Fruit fly (Drosophila melanogaster) whole organism, embryonic: ENCODE measurements around the gene ppk.

Source experiments
- Aef1 ChIP-seq: fragments of 200-800 bp; sonication (Bioruptor generic); IDR thresholded peaks from 3 replicates; pipeline ENCODE4 v1.3.6; 2022; ENCODE audit warnings: missing biosample characterization, missing genetic modification characterization
- BEAF-32 ChIP-seq: fragments of 200-800 bp; sonication (Bioruptor generic); optimal IDR thresholded peaks from 3 replicates; lab custom pipeline; 2017; ENCODE audit warnings: missing biosample characterization, missing genetic modification characterization, mild to moderate bottlenecking, moderate library complexity, missing genetic modification reagents
- Bgb ChIP-seq: fragments of 200-800 bp; sonication (Bioruptor generic); IDR thresholded peaks from 2 replicates; pipeline ENCODE4 v1.3.6; 2022; ENCODE audit warnings: missing biosample characterization, missing genetic modification characterization; ENCODE audit not compliant: partially characterized antibody
- CG10565 ChIP-seq: fragments of 200-800 bp; sonication (Bioruptor generic); optimal IDR thresholded peaks from 3 replicates; lab custom pipeline; 2016; ENCODE audit warnings: missing biosample characterization, mild to moderate bottlenecking, missing genetic modification characterization
- CG13287 ChIP-seq: fragments of 200-800 bp; sonication (Bioruptor generic); IDR thresholded peaks from 2 replicates; pipeline ENCODE4 v1.3.6; 2022; ENCODE audit warnings: missing biosample characterization, missing genetic modification characterization; ENCODE audit not compliant: partially characterized antibody
- CG17829 ChIP-seq: fragments of 200-800 bp; optimal IDR thresholded peaks from 2 replicates; lab custom pipeline; 2019; ENCODE audit warnings: missing biosample characterization, mild to moderate bottlenecking, missing genetic modification characterization, moderate library complexity
- CG34224 ChIP-seq: fragments of 200-800 bp; sonication (Bioruptor generic); IDR thresholded peaks from 3 replicates; pipeline ENCODE4 v1.3.6; 2022; ENCODE audit warnings: missing biosample characterization, missing genetic modification characterization; ENCODE audit not compliant: partially characterized antibody
- CG3726 ChIP-seq: fragments of 200-800 bp; sonication (Bioruptor generic); IDR thresholded peaks from 3 replicates; pipeline ENCODE4, ENCODE4 v1.3.6; 2022; ENCODE audit warnings: missing biosample characterization, missing genetic modification characterization
- CG6765 ChIP-seq: fragments of 200-800 bp; sonication (Bioruptor generic); optimal IDR thresholded peaks from 3 replicates; lab custom pipeline; 2017; ENCODE audit warnings: missing biosample characterization, mild to moderate bottlenecking, missing genetic modification characterization
- CG8388 ChIP-seq: fragments of 200-800 bp; sonication (Bioruptor generic); optimal IDR thresholded peaks from 2 replicates; lab custom pipeline; 2019; ENCODE audit warnings: missing biosample characterization, mild to moderate bottlenecking, missing genetic modification characterization, moderate library complexity
- CG9215 ChIP-seq: fragments of 200-800 bp; sonication (Bioruptor generic); IDR thresholded peaks from 2 replicates; pipeline ENCODE4 v1.3.6; 2022; ENCODE audit warnings: missing biosample characterization, missing genetic modification characterization
- CG9797 ChIP-seq: fragments of 200-800 bp; sonication (Bioruptor generic); optimal IDR thresholded peaks from 3 replicates; lab custom pipeline; 2018; ENCODE audit warnings: missing biosample characterization, mild to moderate bottlenecking, missing genetic modification characterization
- Dref ChIP-seq: fragments of 200-800 bp; sonication (Bioruptor generic); IDR thresholded peaks from 2 replicates; pipeline ENCODE4 v1.3.6; 2022; ENCODE audit warnings: missing biosample characterization, missing genetic modification characterization
- E2f2 ChIP-seq: fragments of 200-800 bp; sonication (Bioruptor generic); IDR thresholded peaks from 2 replicates; pipeline ENCODE4 v1.3.6; 2022; ENCODE audit warnings: missing biosample characterization, missing genetic modification characterization
- Gsc ChIP-seq: fragments of 200-800 bp; sonication (Bioruptor generic); IDR thresholded peaks from 2 replicates; pipeline ENCODE4 v1.3.6; 2022; ENCODE audit warnings: missing biosample characterization, missing genetic modification characterization
- Hey ChIP-seq: fragments of 200-800 bp; sonication (Bioruptor generic); optimal IDR thresholded peaks from 3 replicates; lab custom pipeline; 2018; ENCODE audit warnings: missing biosample characterization, mild to moderate bottlenecking, missing genetic modification characterization
- Jarid2 ChIP-seq: fragments of 200-800 bp; sonication (Bioruptor generic); optimal IDR thresholded peaks from 3 replicates; lab custom pipeline; 2017; ENCODE audit warnings: mild to moderate bottlenecking, missing biosample characterization, missing genetic modification reagents, missing genetic modification characterization
- Max ChIP-seq: fragments of 200-800 bp; sonication (Bioruptor generic); optimal IDR thresholded peaks from 2 replicates; lab custom pipeline; 2016; ENCODE audit warnings: missing biosample characterization, mild to moderate bottlenecking, missing genetic modification characterization
- Scr ChIP-seq: fragments of 200-800 bp; sonication (Bioruptor generic); IDR thresholded peaks from 2 replicates; pipeline ENCODE4 v1.3.6; 2022; ENCODE audit warnings: missing biosample characterization, missing genetic modification characterization; ENCODE audit not compliant: partially characterized antibody
- Ssrp ChIP-seq: fragments of 200-800 bp; sonication (Bioruptor generic); optimal IDR thresholded peaks from 2 replicates; lab custom pipeline; 2018; ENCODE audit warnings: missing biosample characterization, mild to moderate bottlenecking, missing genetic modification characterization, moderate library complexity
- Taf1 ChIP-seq: fragments of 200-800 bp; sonication (Bioruptor generic); IDR thresholded peaks from 2 replicates; pipeline ENCODE4 v1.3.6; 2022; ENCODE audit warnings: missing biosample characterization, missing genetic modification characterization
- Trl ChIP-seq, 3 experiments: fragments of >200 bp in 2 of 3; fragments of 200-800 bp in 1 of 3; sonication (Bioruptor generic) in 1 of 3; optimal IDR thresholded peaks; 2 replicates in 1 of 3; 3 replicates in 2 of 3; lab custom pipeline; 2016 to 2017; ENCODE audit warnings: missing biosample characterization in 1 of 3, missing genetic modification characterization in 1 of 3
- amos ChIP-seq: fragments of 200-800 bp; sonication (Bioruptor generic); IDR thresholded peaks from 2 replicates; pipeline ENCODE4 v1.3.6; 2022; ENCODE audit warnings: missing biosample characterization, missing genetic modification characterization; ENCODE audit not compliant: partially characterized antibody
- ash1 ChIP-seq: fragments of 200-800 bp; sonication (Bioruptor generic); optimal IDR thresholded peaks from 2 replicates; lab custom pipeline; 2018; ENCODE audit warnings: missing biosample characterization, mild to moderate bottlenecking, missing genetic modification characterization
- az2 ChIP-seq: fragments of 200-800 bp; sonication (Bioruptor generic); optimal IDR thresholded peaks from 3 replicates; lab custom pipeline; 2016; ENCODE audit warnings: missing biosample characterization, missing genetic modification characterization
- bbx ChIP-seq: fragments of 200-800 bp; sonication (Bioruptor generic); IDR thresholded peaks from 2 replicates; pipeline ENCODE4 v1.3.6; 2022; ENCODE audit warnings: missing biosample characterization, missing genetic modification characterization; ENCODE audit not compliant: partially characterized antibody
- bigmax ChIP-seq: fragments of 200-800 bp; sonication (Bioruptor generic); optimal IDR thresholded peaks from 2 replicates; lab custom pipeline; 2018; ENCODE audit warnings: missing biosample characterization, mild to moderate bottlenecking, missing genetic modification characterization
- chm ChIP-seq: fragments of 200-800 bp; sonication (Bioruptor generic); IDR thresholded peaks from 2 replicates; pipeline ENCODE4 v1.3.6; 2022; ENCODE audit warnings: missing biosample characterization, missing genetic modification characterization
- ems ChIP-seq: fragments of 200-800 bp; sonication (Bioruptor generic); optimal IDR thresholded peaks from 3 replicates; lab custom pipeline; 2016; ENCODE audit warnings: missing biosample characterization, missing genetic modification characterization
- fd96Cb ChIP-seq: fragments of 200-800 bp; sonication (Bioruptor generic); optimal IDR thresholded peaks from 2 replicates; lab custom pipeline; 2018; ENCODE audit warnings: missing biosample characterization, mild to moderate bottlenecking, missing genetic modification characterization, moderate library complexity
- gem ChIP-seq: fragments of 200-800 bp; sonication (Bioruptor generic); optimal IDR thresholded peaks from 2 replicates; lab custom pipeline; 2019; ENCODE audit warnings: missing biosample characterization, mild to moderate bottlenecking, missing genetic modification characterization, moderate library complexity
- jumu ChIP-seq: fragments of 200-800 bp; sonication (Bioruptor generic); optimal IDR thresholded peaks from 3 replicates; lab custom pipeline; 2016; ENCODE audit warnings: missing biosample characterization, missing genetic modification characterization
- lola ChIP-seq, 3 experiments: fragments of >200 bp in 2 of 3; fragments of 200-800 bp in 1 of 3; sonication (Bioruptor generic) in 1 of 3; optimal IDR thresholded peaks; 2 replicates each; lab custom pipeline; 2017 to 2019; ENCODE audit warnings: missing biosample characterization in 3 of 3, missing genetic modification characterization in 3 of 3, mild to moderate bottlenecking in 1 of 3, moderate library complexity in 1 of 3
- pzg ChIP-seq: fragments of 200-800 bp; sonication (Bioruptor generic); optimal IDR thresholded peaks from 3 replicates; lab custom pipeline; 2018; ENCODE audit warnings: missing biosample characterization, mild to moderate bottlenecking, missing genetic modification characterization, moderate library complexity
- repo ChIP-seq: fragments of 200-800 bp; sonication (Bioruptor generic); optimal IDR thresholded peaks from 2 replicates; lab custom pipeline; 2016; ENCODE audit warnings: missing biosample characterization, missing genetic modification characterization
- sc ChIP-seq, 3 experiments: fragments of >200 bp in 2 of 3; fragments of 200-800 bp in 1 of 3; sonication (Bioruptor generic) in 1 of 3; optimal IDR thresholded peaks; 2 replicates in 2 of 3; 3 replicates in 1 of 3; lab custom pipeline; 2017; ENCODE audit warnings: mild to moderate bottlenecking in 1 of 3, missing biosample characterization in 1 of 3, missing genetic modification characterization in 1 of 3, missing genetic modification reagents in 1 of 3
- scrt ChIP-seq: fragments of 200-800 bp; sonication (Bioruptor generic); optimal IDR thresholded peaks from 2 replicates; lab custom pipeline; 2018; ENCODE audit warnings: missing biosample characterization, mild to moderate bottlenecking, missing genetic modification characterization, moderate library complexity
- sens ChIP-seq: fragments of 200-800 bp; sonication (Bioruptor generic); peaks from one replicate; lab custom pipeline; 2016; ENCODE audit warnings: missing biosample characterization, missing genetic modification characterization
- slp2 ChIP-seq: fragments of 200-800 bp; sonication (Bioruptor generic); optimal IDR thresholded peaks from 2 replicates; lab custom pipeline; 2016; ENCODE audit warnings: missing biosample characterization, missing genetic modification characterization
- sna ChIP-seq: fragments of 200-800 bp; sonication (Bioruptor generic); IDR thresholded peaks from 2 replicates; pipeline ENCODE4 v1.3.6; 2022; ENCODE audit warnings: missing biosample characterization, missing genetic modification characterization; ENCODE audit not compliant: partially characterized antibody
- tgo ChIP-seq: fragments of 200-800 bp; sonication (Bioruptor generic); IDR thresholded peaks from 3 replicates; pipeline ENCODE4 v1.3.6; 2022; ENCODE audit warnings: missing biosample characterization, missing genetic modification characterization
- unc-4 ChIP-seq: fragments of 200-800 bp; sonication (Bioruptor generic); IDR thresholded peaks from 2 replicates; pipeline ENCODE4 v1.3.6; 2022; ENCODE audit warnings: missing biosample characterization, missing genetic modification characterization; ENCODE audit not compliant: partially characterized antibody
- zen2 ChIP-seq: fragments of 200-800 bp; sonication (Bioruptor generic); IDR thresholded peaks from 3 replicates; pipeline ENCODE4 v1.3.6; 2022; ENCODE audit warnings: missing biosample characterization, missing genetic modification characterization; ENCODE audit not compliant: partially characterized antibody

The ppk gene

DNA sequence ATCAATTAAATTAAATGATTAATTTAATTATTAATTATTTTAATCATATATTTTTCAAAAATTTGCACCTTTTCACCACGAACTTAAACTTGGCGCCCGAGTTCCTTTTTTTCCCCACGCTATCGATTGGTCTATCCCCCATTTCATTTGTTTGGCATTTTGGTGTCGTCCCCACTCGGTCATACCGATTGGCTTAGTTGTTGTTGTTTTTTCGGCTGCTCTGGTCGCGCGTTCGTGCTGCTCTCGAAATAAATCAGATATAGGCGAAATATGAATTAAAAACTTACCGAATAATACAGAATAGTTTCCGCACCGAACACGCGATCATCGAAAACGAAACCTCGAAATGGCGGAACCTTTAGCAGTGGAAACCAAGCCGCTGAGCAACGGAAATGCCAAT lies 47.0 kb downstream of the ppk start, which contains the start of gene CG33090 (continued):
- TF ChIP-seq Jarid2 (GFP tag; lab: Kevin White, UChicago) (peak; percentile 84), CG9215 (GFP tag; lab: Robert Waterston, UW) (no peak), Bgb (GFP tag; lab: Robert Waterston, UW) (peak; percentile 43; the same call in 1 of the 2 replicates), jumu (no peak), Hey (no peak), sna (GFP tag; lab: Robert Waterston, UW) (peak; percentile 18; the same call in 1 of the 2 replicates), Scr (GFP tag; lab: Robert Waterston, UW) (0 out of 2 replicates have a peak, but pooled peaks have one; percentile 21), sens (peak; percentile 32), CG10565 (GFP tag; lab: Kevin White, UChicago) (no peak), slp2 (GFP tag; lab: Kevin White, UChicago) (no peak), scrt (no peak), Dref (GFP tag; lab: Robert Waterston, UW) (peak; percentile 61), BEAF-32 (GFP tag; lab: Kevin White, UChicago) (peak; percentile 35), az2 (GFP tag; lab: Kevin White, UChicago) (no peak), tgo (GFP tag; lab: Robert Waterston, UW) (no peak), Taf1 (GFP tag; lab: Robert Waterston, UW) (no peak), sc (optimal IDR thresholded peaks at IDR 0.05; lab: Kevin White, UChicago) (no peak), sc (GFP tag; optimal IDR thresholded peaks at IDR 0.05; lab: Kevin White, UChicago) (no peak), fd96Cb (tag; lab: Kevin White, UChicago) (no peak), ems (GFP tag; lab: Kevin White, UChicago) (no peak), bigmax (no peak), CG6765 (GFP tag; lab: Kevin White, UChicago) (no peak), ash1 (GFP tag; lab: Kevin White, UChicago) (no peak), bbx (GFP tag; lab: Robert Waterston, UW) (peak; percentile 30; the same call in 1 of the 2 replicates), Gsc (no peak), unc-4 (GFP tag; lab: Robert Waterston, UW) (0 out of 2 replicates have a peak, but pooled peaks have one; percentile 17), lola (GFP tag; optimal IDR thresholded peaks at IDR 0.05; lab: Kevin White, UChicago) (no peak), gem (tag; lab: Kevin White, UChicago) (no peak), pzg (GFP tag; lab: Kevin White, UChicago) (peak; percentile 45), Max (no peak), CG3726 (GFP tag; lab: Robert Waterston, UW) (no peak), E2f2 (GFP tag; lab: Robert Waterston, UW) (peak; percentile 94), Trl (optimal IDR thresholded peaks at IDR 0.05; lab: Kevin White, UChicago) (no peak), Trl (GFP tag; optimal IDR thresholded peaks at IDR 0.05; lab: Kevin White, UChicago) (no peak), CG9797 (GFP tag; lab: Kevin White, UChicago) (peak; percentile 49), Aef1 (GFP tag; lab: Robert Waterston, UW) (peak; percentile 35; the same call in 1 of the 3 replicates), CG8388 (GFP tag; lab: Kevin White, UChicago) (no peak), CG34224 (peak; percentile 26; the same call in 1 of the 3 replicates), Ssrp (tag; lab: Kevin White, UChicago) (no peak), CG13287 (GFP tag; lab: Robert Waterston, UW) (peak; percentile 66; the same call in 1 of the 2 replicates), chm (GFP tag; lab: Robert Waterston, UW) (no peak), amos (GFP tag; lab: Robert Waterston, UW) (peak; percentile 27; the same call in 1 of the 2 replicates), zen2 (no peak; the same call in 2 of the 3 replicates), CG17829 (no peak), repo (GFP tag; lab: Kevin White, UChicago) (no peak)
